Fruit fly (Drosophila melanogaster) Kc167 (cell line): Measurements from ENCODE around the gene alpha-Man-IIb.

ENCODE experiments used
- Sin3A ChIP-seq: fragments of >200 bp; optimal IDR thresholded peaks from 2 replicates; lab custom pipeline; 2018; ENCODE audit warnings: missing external identifiers
- h ChIP-seq: fragments of >200 bp; optimal IDR thresholded peaks from 3 replicates; lab custom pipeline; 2018; ENCODE audit warnings: missing external identifiers
- psq ChIP-seq: fragments of >200 bp; optimal IDR thresholded peaks from 2 replicates; lab custom pipeline; 2017; ENCODE audit warnings: missing external identifiers

DNA sequence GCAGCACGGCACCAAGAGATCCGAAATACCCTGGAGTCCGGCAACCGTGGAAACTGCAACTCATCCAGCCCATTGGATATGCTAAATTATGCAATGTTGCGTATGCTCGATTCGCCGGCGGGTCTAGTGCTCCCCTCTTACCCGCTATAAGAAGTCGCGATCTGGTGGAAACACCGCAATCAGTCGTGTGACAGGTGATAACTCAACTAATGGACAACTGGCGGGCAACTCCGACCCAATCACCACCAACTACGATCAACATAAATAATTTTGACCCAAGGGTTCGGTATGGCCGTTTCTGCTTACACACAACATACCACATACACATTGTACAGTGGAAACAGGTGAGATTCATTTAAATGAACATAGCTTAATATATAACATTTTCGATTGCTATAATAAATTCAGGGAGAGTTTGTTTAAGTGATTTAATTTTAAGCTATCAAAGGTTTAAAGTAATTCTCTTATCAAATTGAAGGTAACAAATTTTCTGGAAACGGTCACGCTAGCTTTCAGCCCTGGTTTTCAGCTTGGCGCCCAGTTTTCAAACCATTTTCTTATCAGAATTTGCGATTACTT lies 53.2 kb downstream of the alpha-Man-IIb start, which contains the start of gene Hmt-1:
- no peak for TF ChIP-seq Sin3A (lab: Kevin White, UChicago)
- TF ChIP-seq psq (lab: Kevin White, UChicago): no peak
- TF ChIP-seq h: no peak
